Worm (Caenorhabditis elegans) whole organism, mixed stage, embryonic: ENCODE results near the gene act-5.

Experiments used
- bed-3 ChIP-seq: fragments of 200-800 bp; sonication (Bioruptor generic); optimal IDR thresholded peaks from 3 replicates; lab custom pipeline; 2018; ENCODE audit warnings: mild to moderate bottlenecking, missing genetic modification characterization, moderate library complexity, missing compliant biosample characterization
- elt-3 ChIP-seq: fragments of 150-350 bp; optimal IDR thresholded peaks from 2 replicates; lab custom pipeline; 2014; ENCODE audit warnings: missing biosample characterization, missing genetic modification characterization
- ham-2 ChIP-seq: fragments of 200-800 bp; sonication (Bioruptor generic); optimal IDR thresholded peaks from 2 replicates; lab custom pipeline; 2018; ENCODE audit warnings: mild to moderate bottlenecking, missing genetic modification characterization, missing compliant biosample characterization
- lin-32 ChIP-seq: fragments of 200-800 bp; sonication (Bioruptor generic); optimal IDR thresholded peaks from 2 replicates; lab custom pipeline; 2018; ENCODE audit warnings: mild to moderate bottlenecking, missing genetic modification characterization, missing compliant biosample characterization
- nhr-12 ChIP-seq: fragments of 150-350 bp; optimal IDR thresholded peaks from 2 replicates; lab custom pipeline; 2014; ENCODE audit warnings: missing biosample characterization, missing genetic modification characterization
- nhr-237 ChIP-seq: fragments of 150-350 bp; optimal IDR thresholded peaks from 2 replicates; lab custom pipeline; 2014; ENCODE audit warnings: missing biosample characterization, missing genetic modification characterization
- nhr-76 ChIP-seq: sonication (generic microtip); optimal IDR thresholded peaks from 2 replicates; lab custom pipeline; 2017; ENCODE audit warnings: missing biosample characterization, missing genetic modification characterization
- snpc-4 ChIP-seq: fragments of 150-350 bp; optimal IDR thresholded peaks from 2 replicates; lab custom pipeline; 2014; ENCODE audit warnings: missing biosample characterization, missing genetic modification characterization
- unc-62 ChIP-seq: fragments of 150-350 bp; optimal IDR thresholded peaks from 2 replicates; lab custom pipeline; 2014; ENCODE audit warnings: missing biosample characterization, missing genetic modification reagents, missing genetic modification characterization

DNA sequence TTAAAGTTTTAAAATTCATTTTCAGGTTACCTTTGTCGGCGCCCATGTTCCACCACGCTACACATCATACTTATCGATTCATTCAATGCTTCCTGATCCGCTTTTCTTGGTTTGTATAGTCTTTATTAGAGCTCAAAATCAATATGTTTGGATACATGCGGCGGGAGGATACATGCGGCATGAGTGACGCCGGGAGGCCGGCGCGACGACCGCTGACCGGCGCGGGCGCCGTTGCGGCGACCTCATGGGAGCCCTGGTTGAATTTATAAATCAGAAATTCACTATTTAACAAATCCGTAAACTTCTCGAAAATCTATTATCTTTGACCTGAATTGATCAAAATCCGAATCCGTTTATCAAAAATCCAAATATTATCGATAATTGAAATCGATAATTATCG is 24.1 kb downstream of the act-5 start:
- TF ChIP-seq nhr-237 (tag; lab: Kevin White, UChicago) = no peak
- no peak for TF ChIP-seq lin-32 (GFP tag; lab: Kevin White, UChicago)
- TF ChIP-seq nhr-12 = no peak
- no peak for TF ChIP-seq bed-3 (GFP tag; lab: Kevin White, UChicago)
- no peak for TF ChIP-seq nhr-76 (tag; lab: Kevin White, UChicago)
- TF ChIP-seq elt-3 (tag; lab: Kevin White, UChicago) = no peak
- no peak for TF ChIP-seq snpc-4 (tag; lab: Kevin White, UChicago)
- no peak for TF ChIP-seq unc-62 (GFP tag; lab: Kevin White, UChicago)
- no peak for TF ChIP-seq ham-2 (GFP tag; lab: Kevin White, UChicago)
